Worm (Caenorhabditis elegans) whole organism, young adult: ENCODE measurements around the gene lron-4.

Source experiments
- pha-4 ChIP-seq: fragments of 150-350 bp; sonication (generic microtip); optimal IDR thresholded peaks from 2 replicates; lab custom pipeline; 2014; ENCODE audit warnings: missing biosample characterization, missing genetic modification reagents, missing genetic modification characterization
- rpc-1 ChIP-seq, 2 experiments: fragments of 150-350 bp in 1 of 2; sonication (generic microtip) in 1 of 2; optimal IDR thresholded peaks; 2 replicates each; lab custom pipeline; 2014 to 2018; ENCODE audit warnings: missing biosample characterization in 1 of 2, missing genetic modification characterization in 1 of 2, missing genetic modification reagents in 1 of 2, missing genotype in 1 of 2
- sea-2 ChIP-seq: fragments of 200-800 bp; sonication (Bioruptor generic); IDR thresholded peaks from 2 replicates; pipeline ENCODE4 v1.3.6; 2022; ENCODE audit warnings: missing genetic modification characterization, missing compliant biosample characterization
- snpc-4 ChIP-seq, 5 experiments: fragments of 150-350 bp in 1 of 5; sonication (generic microtip) in 4 of 5; optimal IDR thresholded peaks; 2 replicates each; lab custom pipeline; 2014 to 2018; ENCODE audit warnings: missing genetic modification characterization in 5 of 5, missing biosample characterization in 3 of 5, antibody characterized with exemption in 2 of 5, mild to moderate bottlenecking in 2 of 5, missing compliant biosample characterization in 2 of 5, missing genotype in 2 of 5, moderate library complexity in 2 of 5, missing genetic modification reagents in 1 of 5

- no peak for TF ChIP-seq pha-4 (tag; lab: Kevin White, UChicago)
- TF ChIP-seq snpc-4 (GFP tag; optimal IDR thresholded peaks at IDR 0.05; lab: Kevin White, UChicago) = no peak
- TF ChIP-seq snpc-4 (tag; optimal IDR thresholded peaks at IDR 0.05; lab: Kevin White, UChicago) = no peak
- TF ChIP-seq sea-2 (GFP tag; lab: Robert Waterston, UW) = no peak
- TF ChIP-seq rpc-1 (optimal IDR thresholded peaks at IDR 0.05; lab: Kevin White, UChicago) = no peak
- no peak for TF ChIP-seq rpc-1 (tag; optimal IDR thresholded peaks at IDR 0.05; lab: Kevin White, UChicago)
These were observed 37.9 kb downstream of the lron-4 start for ce11 chrII:8074058-8074457.
